Fruit fly (Drosophila melanogaster) whole organism, embryonic: ENCODE data around the gene CG17646.

Source experiments
- Abd-B ChIP-seq: fragments of 200-800 bp; sonication (Bioruptor generic); optimal IDR thresholded peaks from 2 replicates; lab custom pipeline; 2018; ENCODE audit warnings: missing biosample characterization, mild to moderate bottlenecking, missing genetic modification characterization, moderate library complexity
- Atf6 ChIP-seq: fragments of 200-800 bp; sonication (Bioruptor generic); IDR thresholded peaks from 2 replicates; pipeline ENCODE4 v1.3.6; 2022; ENCODE audit warnings: missing biosample characterization, missing genetic modification characterization
- CG10654 ChIP-seq: fragments of 200-800 bp; sonication (Bioruptor generic); optimal IDR thresholded peaks from 2 replicates; lab custom pipeline; 2016; ENCODE audit warnings: missing biosample characterization, missing genetic modification characterization
- CG11560 ChIP-seq: fragments of 200-800 bp; sonication (Bioruptor generic); IDR thresholded peaks from 3 replicates; pipeline ENCODE4 v1.3.6; 2022; ENCODE audit warnings: missing biosample characterization, missing genetic modification characterization
- CG12155 ChIP-seq: fragments of 200-800 bp; sonication (Bioruptor generic); optimal IDR thresholded peaks from 3 replicates; lab custom pipeline; 2016; ENCODE audit warnings: missing biosample characterization, missing genetic modification characterization
- CG14441 ChIP-seq: fragments of 200-800 bp; sonication (Bioruptor generic); IDR thresholded peaks from 2 replicates; pipeline ENCODE4 v1.3.6; 2022; ENCODE audit warnings: missing biosample characterization, missing genetic modification characterization
- CG15514 ChIP-seq: fragments of 200-800 bp; sonication (Bioruptor generic); optimal IDR thresholded peaks from 3 replicates; lab custom pipeline; 2017; ENCODE audit warnings: missing biosample characterization, missing genetic modification characterization, mild to moderate bottlenecking, moderate library complexity, missing genetic modification reagents
- CG18764 ChIP-seq: fragments of 200-800 bp; sonication (Bioruptor generic); optimal IDR thresholded peaks from 3 replicates; lab custom pipeline; 2016; ENCODE audit warnings: missing biosample characterization, missing genetic modification characterization
- CG3726 ChIP-seq: fragments of 200-800 bp; sonication (Bioruptor generic); IDR thresholded peaks from 3 replicates; pipeline ENCODE4, ENCODE4 v1.3.6; 2022; ENCODE audit warnings: missing biosample characterization, missing genetic modification characterization
- CG43689 ChIP-seq: fragments of 200-800 bp; sonication (Bioruptor generic); IDR thresholded peaks from 2 replicates; pipeline ENCODE4 v1.3.6; 2022; ENCODE audit warnings: missing biosample characterization, missing genetic modification characterization
- CG4404 ChIP-seq: fragments of 200-800 bp; sonication (Bioruptor generic); IDR thresholded peaks from 2 replicates; pipeline ENCODE4 v1.3.6; 2022; ENCODE audit warnings: missing biosample characterization, missing genetic modification characterization
- CG4820 ChIP-seq: fragments of 200-800 bp; sonication (Bioruptor generic); optimal IDR thresholded peaks from 3 replicates; lab custom pipeline; 2016; ENCODE audit warnings: missing biosample characterization, missing genetic modification characterization
- CG6813 ChIP-seq: fragments of 200-800 bp; sonication (Bioruptor generic); optimal IDR thresholded peaks from 2 replicates; lab custom pipeline; 2017; ENCODE audit warnings: missing biosample characterization, missing genetic modification characterization, mild to moderate bottlenecking, moderate library complexity, missing genetic modification reagents
- CG7987 ChIP-seq: fragments of 200-800 bp; sonication (Bioruptor generic); optimal IDR thresholded peaks from 2 replicates; lab custom pipeline; 2018; ENCODE audit warnings: missing biosample characterization, mild to moderate bottlenecking, missing genetic modification characterization, moderate library complexity
- CG8478 ChIP-seq: fragments of >200 bp; optimal IDR thresholded peaks from 2 replicates; lab custom pipeline; 2018
- CTCF ChIP-seq: fragments of 200-800 bp; sonication (Bioruptor generic); optimal IDR thresholded peaks from 2 replicates; lab custom pipeline; 2017; ENCODE audit warnings: missing biosample characterization, mild to moderate bottlenecking, missing genetic modification characterization, moderate library complexity
- Dref ChIP-seq: fragments of 200-800 bp; sonication (Bioruptor generic); IDR thresholded peaks from 2 replicates; pipeline ENCODE4 v1.3.6; 2022; ENCODE audit warnings: missing biosample characterization, missing genetic modification characterization
- Drgx ChIP-seq: fragments of 200-800 bp; sonication (Bioruptor generic); IDR thresholded peaks from 2 replicates; pipeline ENCODE4 v1.3.6; 2022; ENCODE audit warnings: missing biosample characterization, missing genetic modification characterization
- Ets65A ChIP-seq: fragments of 200-800 bp; sonication (Bioruptor generic); peaks from one replicate; lab custom pipeline; 2016; ENCODE audit warnings: missing biosample characterization, missing genetic modification characterization
- Fer2 ChIP-seq: fragments of 200-800 bp; sonication (Bioruptor generic); optimal IDR thresholded peaks from 2 replicates; lab custom pipeline; 2018; ENCODE audit warnings: missing biosample characterization, mild to moderate bottlenecking, missing genetic modification characterization, moderate library complexity
- H15 ChIP-seq: fragments of 200-800 bp; sonication (Bioruptor generic); IDR thresholded peaks from 3 replicates; pipeline ENCODE4 v1.3.6; 2022; ENCODE audit warnings: missing biosample characterization, missing genetic modification characterization
- HHEX ChIP-seq: fragments of 200-800 bp; sonication (Bioruptor generic); optimal IDR thresholded peaks from 3 replicates; lab custom pipeline; 2017; ENCODE audit warnings: missing biosample characterization, mild to moderate bottlenecking, missing genetic modification characterization, missing genetic modification reagents
- Hr78 ChIP-seq, 2 experiments: fragments of 200-800 bp in 1 of 2; fragments of >200 bp in 1 of 2; sonication (Bioruptor generic) in 1 of 2; optimal IDR thresholded peaks; 2 replicates each; lab custom pipeline; 2017 to 2019; ENCODE audit warnings: missing biosample characterization in 2 of 2, missing genetic modification characterization in 2 of 2, mild to moderate bottlenecking in 1 of 2, moderate library complexity in 1 of 2
- NK7.1 ChIP-seq: fragments of 200-800 bp; sonication (Bioruptor generic); optimal IDR thresholded peaks from 3 replicates; lab custom pipeline; 2016; ENCODE audit warnings: missing biosample characterization, missing genetic modification characterization
- Oli ChIP-seq: fragments of 200-800 bp; sonication (Bioruptor generic); optimal IDR thresholded peaks from 2 replicates; lab custom pipeline; 2018; ENCODE audit warnings: missing biosample characterization, mild to moderate bottlenecking, missing genetic modification characterization, moderate library complexity
- Rfx ChIP-seq: fragments of 200-800 bp; sonication (Bioruptor generic); IDR thresholded peaks from 2 replicates; pipeline ENCODE4 v1.3.6; 2022; ENCODE audit warnings: missing biosample characterization, missing genetic modification characterization
- Scr ChIP-seq: fragments of 200-800 bp; sonication (Bioruptor generic); IDR thresholded peaks from 2 replicates; pipeline ENCODE4 v1.3.6; 2022; ENCODE audit warnings: missing biosample characterization, missing genetic modification characterization; ENCODE audit not compliant: partially characterized antibody
- Side ChIP-seq: fragments of 200-800 bp; sonication (Bioruptor generic); optimal IDR thresholded peaks from 2 replicates; lab custom pipeline; 2016; ENCODE audit warnings: missing biosample characterization, missing genetic modification characterization
- Tbp ChIP-seq: fragments of >200 bp; optimal IDR thresholded peaks from 2 replicates; lab custom pipeline; 2018; ENCODE audit warnings: missing biosample characterization, missing genetic modification characterization
- amos ChIP-seq: fragments of 200-800 bp; sonication (Bioruptor generic); IDR thresholded peaks from 2 replicates; pipeline ENCODE4 v1.3.6; 2022; ENCODE audit warnings: missing biosample characterization, missing genetic modification characterization; ENCODE audit not compliant: partially characterized antibody
- ap ChIP-seq: fragments of 200-800 bp; sonication (Bioruptor generic); IDR thresholded peaks from 2 replicates; pipeline ENCODE4 v1.3.6; 2022; ENCODE audit warnings: missing biosample characterization, missing genetic modification characterization
- bcd ChIP-seq: fragments of 200-800 bp; sonication (Bioruptor generic); optimal IDR thresholded peaks from 2 replicates; lab custom pipeline; 2017; ENCODE audit warnings: missing biosample characterization, mild to moderate bottlenecking, missing genetic modification characterization
- cas ChIP-seq: fragments of 200-800 bp; sonication (Bioruptor generic); IDR thresholded peaks from 2 replicates; pipeline ENCODE4 v1.3.6; 2022; ENCODE audit warnings: missing biosample characterization, missing genetic modification characterization
- ci ChIP-seq: fragments of 200-800 bp; sonication (Bioruptor generic); IDR thresholded peaks from 3 replicates; pipeline ENCODE4 v1.3.6; 2022; ENCODE audit warnings: missing biosample characterization, missing genetic modification characterization
- ems ChIP-seq: fragments of 200-800 bp; sonication (Bioruptor generic); optimal IDR thresholded peaks from 3 replicates; lab custom pipeline; 2016; ENCODE audit warnings: missing biosample characterization, missing genetic modification characterization
- fd3F ChIP-seq: fragments of 200-800 bp; sonication (Bioruptor generic); optimal IDR thresholded peaks from 2 replicates; lab custom pipeline; 2018; ENCODE audit warnings: missing biosample characterization, mild to moderate bottlenecking, missing genetic modification characterization, moderate library complexity
- ftz-f1 ChIP-seq: fragments of 200-800 bp; sonication (Bioruptor generic); optimal IDR thresholded peaks from 2 replicates; lab custom pipeline; 2016; ENCODE audit warnings: missing biosample characterization, missing genetic modification characterization
- hbn ChIP-seq: fragments of 200-800 bp; sonication (Bioruptor generic); IDR thresholded peaks from 2 replicates; pipeline ENCODE4 v1.3.6; 2022; ENCODE audit warnings: missing biosample characterization, missing genetic modification characterization; ENCODE audit not compliant: partially characterized antibody
- jing ChIP-seq: fragments of 200-800 bp; sonication (Bioruptor generic); optimal IDR thresholded peaks from 2 replicates; lab custom pipeline; 2018; ENCODE audit warnings: missing biosample characterization, mild to moderate bottlenecking, missing genetic modification characterization
- lmd ChIP-seq: fragments of 200-800 bp; sonication (Bioruptor generic); IDR thresholded peaks from 2 replicates; pipeline ENCODE4 v1.3.6; 2022; ENCODE audit warnings: missing biosample characterization, missing genetic modification characterization
- nerfin-2 ChIP-seq: fragments of 200-800 bp; sonication (Bioruptor generic); IDR thresholded peaks from 2 replicates; pipeline ENCODE4 v1.3.6; 2022; ENCODE audit warnings: missing biosample characterization, missing genetic modification characterization; ENCODE audit not compliant: partially characterized antibody
- nom ChIP-seq: fragments of 200-800 bp; sonication (Bioruptor generic); optimal IDR thresholded peaks from 2 replicates; lab custom pipeline; 2017; ENCODE audit warnings: missing biosample characterization, missing genetic modification characterization, mild to moderate bottlenecking, moderate library complexity, missing genetic modification reagents
- pan ChIP-seq, 4 experiments: fragments of >200 bp in 3 of 4; fragments of 200-800 bp in 1 of 4; sonication (Bioruptor generic) in 1 of 4; optimal IDR thresholded peaks in 3 of 4; IDR thresholded peaks in 1 of 4; 2 replicates each; pipeline versions ENCODE4 v1.3.6 to Lab custom; 2017 to 2022; ENCODE audit warnings: missing biosample characterization in 2 of 4, missing genetic modification characterization in 2 of 4, mixed read lengths in 1 of 4
- pfk ChIP-seq: fragments of 200-800 bp; sonication (Bioruptor generic); optimal IDR thresholded peaks from 2 replicates; lab custom pipeline; 2018; ENCODE audit warnings: missing biosample characterization, mild to moderate bottlenecking, missing genetic modification characterization, moderate library complexity
- pho ChIP-seq: fragments of 200-800 bp; sonication (Bioruptor generic); optimal IDR thresholded peaks from 2 replicates; lab custom pipeline; 2016; ENCODE audit warnings: missing biosample characterization, missing genetic modification characterization
- pum ChIP-seq: fragments of 200-800 bp; sonication (Bioruptor generic); optimal IDR thresholded peaks from 2 replicates; lab custom pipeline; 2016; ENCODE audit warnings: missing biosample characterization, missing genetic modification characterization
- pzg ChIP-seq: fragments of 200-800 bp; sonication (Bioruptor generic); optimal IDR thresholded peaks from 3 replicates; lab custom pipeline; 2018; ENCODE audit warnings: missing biosample characterization, mild to moderate bottlenecking, missing genetic modification characterization, moderate library complexity
- scrt ChIP-seq: fragments of 200-800 bp; sonication (Bioruptor generic); optimal IDR thresholded peaks from 2 replicates; lab custom pipeline; 2018; ENCODE audit warnings: missing biosample characterization, mild to moderate bottlenecking, missing genetic modification characterization, moderate library complexity
- sim ChIP-seq: fragments of 200-800 bp; sonication (Bioruptor generic); IDR thresholded peaks from 2 replicates; pipeline ENCODE4 v1.3.6; 2022; ENCODE audit warnings: missing biosample characterization, missing genetic modification characterization
- slp2 ChIP-seq: fragments of 200-800 bp; sonication (Bioruptor generic); optimal IDR thresholded peaks from 2 replicates; lab custom pipeline; 2016; ENCODE audit warnings: missing biosample characterization, missing genetic modification characterization
- tll ChIP-seq, 2 experiments: fragments of 200-800 bp in 1 of 2; fragments of >200 bp in 1 of 2; sonication (Bioruptor generic) in 1 of 2; optimal IDR thresholded peaks; 2 replicates each; lab custom pipeline; 2017 to 2019; ENCODE audit warnings: missing biosample characterization in 2 of 2, missing genetic modification characterization in 2 of 2, mild to moderate bottlenecking in 1 of 2, moderate library complexity in 1 of 2
- wek ChIP-seq: fragments of 200-800 bp; sonication (Bioruptor generic); optimal IDR thresholded peaks from 3 replicates; lab custom pipeline; 2018; ENCODE audit warnings: missing biosample characterization, mild to moderate bottlenecking, missing genetic modification characterization, moderate library complexity

Gene CG17646

dm6 chr2L:1704746-1705145 is 27.6 kb upstream of the CG17646 start, which contains the start of gene cpb (continued):
- TF ChIP-seq ftz-f1 (GFP tag; lab: Kevin White, UChicago) (no peak), CG43689 (GFP tag; lab: Robert Waterston, UW) (no peak), ap (no peak), Tbp (GFP tag; lab: Kevin White, UChicago) (no peak), CG14441 (GFP tag; lab: Robert Waterston, UW) (no peak), CG8478 (lab: Kevin White, UChicago) (no peak), tll (GFP tag; optimal IDR thresholded peaks at IDR 0.05; lab: Kevin White, UChicago) (no peak), jing (GFP tag; lab: Kevin White, UChicago) (no peak), bcd (GFP tag; lab: Kevin White, UChicago) (no peak), CG4820 (GFP tag; lab: Kevin White, UChicago) (no peak), Hr78 (GFP tag; optimal IDR thresholded peaks at IDR 0.05; lab: Kevin White, UChicago) (no peak), CG15514 (GFP tag; lab: Kevin White, UChicago) (peak; percentile 47), cas (GFP tag; lab: Robert Waterston, UW) (no peak), Atf6 (no peak), Fer2 (tag; lab: Kevin White, UChicago) (no peak), wek (GFP tag; lab: Kevin White, UChicago) (no peak), NK7.1 (GFP tag; lab: Kevin White, UChicago) (no peak), CG18764 (no peak), CG7987 (GFP tag; lab: Kevin White, UChicago) (no peak), pum (GFP tag; lab: Kevin White, UChicago) (no peak), ems (GFP tag; lab: Kevin White, UChicago) (no peak), CTCF (GFP tag; lab: Kevin White, UChicago) (no peak), pho (GFP tag; lab: Kevin White, UChicago) (no peak), CG12155 (no peak), Ets65A (GFP tag; lab: Kevin White, UChicago) (no peak), scrt (GFP tag; lab: Kevin White, UChicago) (no peak), pfk (no peak), nerfin-2 (peak; percentile 85), amos (GFP tag; lab: Robert Waterston, UW) (peak; percentile 93; the same call in 1 of the 2 replicates), Rfx (GFP tag; lab: Robert Waterston, UW) (no peak), CG3726 (GFP tag; lab: Robert Waterston, UW) (no peak), CG6813 (no peak), lmd (GFP tag; lab: Robert Waterston, UW) (no peak), Drgx (GFP tag; lab: Robert Waterston, UW) (no peak), Abd-B (GFP tag; lab: Kevin White, UChicago) (no peak), ci (GFP tag; lab: Robert Waterston, UW) (no peak), CG4404 (GFP tag; lab: Robert Waterston, UW) (no peak), H15 (GFP tag; lab: Robert Waterston, UW) (no peak), Scr (GFP tag; lab: Robert Waterston, UW) (peak; percentile 88), slp2 (GFP tag; lab: Kevin White, UChicago) (no peak), Oli (tag; lab: Kevin White, UChicago) (no peak), pzg (GFP tag; lab: Kevin White, UChicago) (peak; percentile 62), HHEX (GFP tag; lab: Kevin White, UChicago) (no peak), CG11560 (tag; lab: Robert Waterston, UW) (no peak), pan (optimal IDR thresholded peaks at IDR 0.05; lab: Kevin White, UChicago) (no peak), pan (GFP tag; optimal IDR thresholded peaks at IDR 0.05 in 1 of 2, IDR thresholded peaks at IDR 0.05 in 1 of 2) (no peak), Dref (peak; percentile 95), sim (GFP tag; lab: Robert Waterston, UW) (no peak), nom (GFP tag; lab: Kevin White, UChicago) (no peak), fd3F (GFP tag; lab: Kevin White, UChicago) (no peak), Side (GFP tag; lab: Kevin White, UChicago) (no peak), hbn (GFP tag; lab: Robert Waterston, UW) (peak; percentile 86), CG10654 (no peak)
